Fruit fly (Drosophila melanogaster): Measurements from ENCODE around the gene CG7627.
A peak's percentile ranks its signal among the peaks of the same experiment; 100 is the strongest.

CG7627 gene

DNA sequence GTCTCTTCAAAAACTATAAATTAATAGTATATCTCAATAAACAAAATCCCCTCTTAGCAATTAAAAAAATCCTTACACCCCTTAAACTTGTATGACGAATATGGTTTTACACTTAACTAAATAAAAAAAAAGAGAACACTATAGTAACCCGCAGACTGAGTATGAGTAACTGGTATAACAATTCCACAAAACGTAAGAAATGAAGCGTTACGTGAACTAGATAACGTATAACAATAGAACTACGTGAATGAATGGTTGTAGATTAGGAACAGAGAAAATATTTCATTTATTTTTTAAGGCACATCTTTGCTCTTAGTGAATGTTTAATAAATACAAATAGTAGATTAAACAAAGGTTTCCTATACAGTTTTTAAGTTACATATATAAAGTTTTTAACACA, 6.8 kb downstream of the CG7627 start:
- TF ChIP-seq Hr83 (GFP tag; optimal IDR thresholded peaks at IDR 0.05; ENCODE audit: poor library complexity, severe bottlenecking) = no peak
- TF ChIP-seq ey (GFP tag; optimal IDR thresholded peaks at IDR 0.05) = no peak
- no peak for TF ChIP-seq Hnf4 (GFP tag; optimal IDR thresholded peaks at IDR 0.05)
- no peak for TF ChIP-seq tai (GFP tag; optimal IDR thresholded peaks at IDR 0.05)
- TF ChIP-seq fru (GFP tag; optimal IDR thresholded peaks at IDR 0.05) = no peak
- no peak for TF ChIP-seq CG32264 (GFP tag; optimal IDR thresholded peaks at IDR 0.05)
- no peak for TF ChIP-seq CrebA (GFP tag; optimal IDR thresholded peaks at IDR 0.05; ENCODE audit: borderline replicate concordance)
- no peak for TF ChIP-seq OdsH (GFP tag; optimal IDR thresholded peaks at IDR 0.05)
- no peak for TF ChIP-seq GATAd (GFP tag; optimal IDR thresholded peaks at IDR 0.05)
- TF ChIP-seq lola (GFP tag; optimal IDR thresholded peaks at IDR 0.05) = no peak
- no peak for TF ChIP-seq Dfd (GFP tag; optimal IDR thresholded peaks at IDR 0.05)
- TF ChIP-seq sage (GFP tag; optimal IDR thresholded peaks at IDR 0.05) = no peak
- no peak for TF ChIP-seq woc (GFP tag; optimal IDR thresholded peaks at IDR 0.05)
- no peak for TF ChIP-seq CG9705 (GFP tag; optimal IDR thresholded peaks at IDR 0.05)
- no peak for TF ChIP-seq psq (GFP tag; optimal IDR thresholded peaks at IDR 0.05)
- no peak for TF ChIP-seq dmrt93B (GFP tag; optimal IDR thresholded peaks at IDR 0.05)
- no peak for TF ChIP-seq Rel (GFP tag; optimal IDR thresholded peaks at IDR 0.05)
- no peak for TF ChIP-seq Rel (tag; optimal IDR thresholded peaks at IDR 0.05)
- no peak for TF ChIP-seq Jra (GFP tag; optimal IDR thresholded peaks at IDR 0.05)
- TF ChIP-seq h (GFP tag; optimal IDR thresholded peaks at IDR 0.05) = no peak

DNA sequence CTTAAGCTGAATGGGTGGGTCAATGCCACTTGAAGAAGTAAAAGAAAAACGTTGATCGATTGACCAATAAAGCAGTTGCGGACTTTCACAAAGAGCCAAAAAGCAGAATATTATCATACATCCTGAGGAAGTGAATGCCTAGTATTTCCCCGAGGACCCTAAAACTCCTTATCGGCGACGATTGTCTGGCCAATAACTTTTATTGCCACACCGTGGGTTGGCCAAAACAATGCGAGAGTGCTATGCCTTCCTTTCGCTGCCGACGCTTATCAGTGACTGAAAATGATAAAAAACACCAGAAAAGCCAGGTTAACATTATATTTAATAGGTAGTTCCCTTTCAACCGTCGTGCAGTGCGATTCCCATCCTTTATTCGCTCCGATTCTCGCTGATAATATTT, 10.4 kb downstream of the CG7627 start, which contains the start of gene Mur29B:
TSS of gene Mur29B (plus strand) at position 324 of the 400 bp plus-strand sequence.
- TF ChIP-seq N (GFP tag; optimal IDR thresholded peaks at IDR 0.05) = no peak
- TF ChIP-seq Mio (GFP tag; optimal IDR thresholded peaks at IDR 0.05) = no peak
- no peak for TF ChIP-seq dsf (GFP tag; optimal IDR thresholded peaks at IDR 0.05; ENCODE audit: borderline replicate concordance)
- no peak for TF ChIP-seq OdsH (GFP tag; optimal IDR thresholded peaks at IDR 0.05)
- TF ChIP-seq ey (GFP tag; optimal IDR thresholded peaks at IDR 0.05) = no peak
- TF ChIP-seq woc (GFP tag; optimal IDR thresholded peaks at IDR 0.05) = no peak
- TF ChIP-seq CrebA (GFP tag; optimal IDR thresholded peaks at IDR 0.05; ENCODE audit: borderline replicate concordance) = peak; percentile 22
- TF ChIP-seq psq (GFP tag; optimal IDR thresholded peaks at IDR 0.05) = no peak
- no peak for TF ChIP-seq usp (GFP tag; optimal IDR thresholded peaks at IDR 0.05)
- TF ChIP-seq HLH106 (tag; optimal IDR thresholded peaks at IDR 0.05) = no peak
- TF ChIP-seq Rel (GFP tag; optimal IDR thresholded peaks at IDR 0.05) = no peak
- TF ChIP-seq Rel (tag; optimal IDR thresholded peaks at IDR 0.05) = peak; percentile 92
- no peak for TF ChIP-seq brk (GFP tag; optimal IDR thresholded peaks at IDR 0.05)
- no peak for TF ChIP-seq GATAd (GFP tag; optimal IDR thresholded peaks at IDR 0.05)
- TF ChIP-seq dmrt93B (GFP tag; optimal IDR thresholded peaks at IDR 0.05) = no peak
- no peak for TF ChIP-seq Dif (GFP tag; optimal IDR thresholded peaks at IDR 0.05; ENCODE audit: partially characterized antibody)
- no peak for TF ChIP-seq Vsx2 (GFP tag; optimal IDR thresholded peaks at IDR 0.05; ENCODE audit: partially characterized antibody)
- no peak for TF ChIP-seq Sp1 (GFP tag; optimal IDR thresholded peaks at IDR 0.05)
- TF ChIP-seq br (GFP tag; optimal IDR thresholded peaks at IDR 0.05) = peak; percentile 2
- TF ChIP-seq sv (GFP tag; optimal IDR thresholded peaks at IDR 0.05) = no peak
- no peak for TF ChIP-seq Hnf4 (GFP tag; optimal IDR thresholded peaks at IDR 0.05)
- no peak for TF ChIP-seq Abd-B (GFP tag; optimal IDR thresholded peaks at IDR 0.05)
- TF ChIP-seq lola (GFP tag; optimal IDR thresholded peaks at IDR 0.05) = no peak
- TF ChIP-seq Dfd (GFP tag; optimal IDR thresholded peaks at IDR 0.05) = no peak
- peak; percentile 29 for TF ChIP-seq Hr83 (GFP tag; optimal IDR thresholded peaks at IDR 0.05; ENCODE audit: poor library complexity, severe bottlenecking)
- no peak for TF ChIP-seq foxo (GFP tag; optimal IDR thresholded peaks at IDR 0.05)
- no peak for TF ChIP-seq sage (GFP tag; optimal IDR thresholded peaks at IDR 0.05)
- TF ChIP-seq rgr (GFP tag; optimal IDR thresholded peaks at IDR 0.05) = no peak
- no peak for TF ChIP-seq Jra (GFP tag; optimal IDR thresholded peaks at IDR 0.05)
- TF ChIP-seq dl (GFP tag; optimal IDR thresholded peaks at IDR 0.05; ENCODE audit: insufficient read depth in 1 of 2, partially characterized antibody in 2 of 2) = no peak
- no peak for TF ChIP-seq jim (GFP tag; optimal IDR thresholded peaks at IDR 0.05)
- no peak for TF ChIP-seq h (GFP tag; optimal IDR thresholded peaks at IDR 0.05)
- no peak for TF ChIP-seq pan (optimal IDR thresholded peaks at IDR 0.05)
- TF ChIP-seq CG9705 (GFP tag; optimal IDR thresholded peaks at IDR 0.05) = no peak
- no peak for TF ChIP-seq Myc (optimal IDR thresholded peaks at IDR 0.05)
- TF ChIP-seq Hr78 (GFP tag; optimal IDR thresholded peaks at IDR 0.05) = no peak
